Fruit fly (Drosophila melanogaster) whole organism, embryonic: ENCODE results near the gene Rab6.

Experiments
- Abd-B ChIP-seq: fragments of 200-800 bp; sonication (Bioruptor generic); optimal IDR thresholded peaks from 2 replicates; lab custom pipeline; 2018; ENCODE audit warnings: missing biosample characterization, mild to moderate bottlenecking, missing genetic modification characterization, moderate library complexity
- Atf-2 ChIP-seq: fragments of 200-800 bp; sonication (Bioruptor generic); optimal IDR thresholded peaks from 2 replicates; lab custom pipeline; 2016; ENCODE audit warnings: missing biosample characterization, missing genetic modification characterization
- CG10267 ChIP-seq: fragments of 200-800 bp; sonication (Bioruptor generic); optimal IDR thresholded peaks from 2 replicates; lab custom pipeline; 2018; ENCODE audit warnings: missing biosample characterization, mild to moderate bottlenecking, missing genetic modification characterization, moderate library complexity
- CG10274 ChIP-seq: fragments of 200-800 bp; sonication (Bioruptor generic); optimal IDR thresholded peaks from 3 replicates; lab custom pipeline; 2017; ENCODE audit warnings: missing biosample characterization, mild to moderate bottlenecking, missing genetic modification characterization
- CG10979 ChIP-seq: fragments of 200-800 bp; sonication (Bioruptor generic); optimal IDR thresholded peaks from 2 replicates; lab custom pipeline; 2018; ENCODE audit warnings: missing biosample characterization, mild to moderate bottlenecking, missing genetic modification characterization, moderate library complexity
- CG11504 ChIP-seq: fragments of 200-800 bp; sonication (Bioruptor generic); optimal IDR thresholded peaks from 3 replicates; lab custom pipeline; 2019; ENCODE audit warnings: missing biosample characterization, mild to moderate bottlenecking, missing genetic modification characterization, moderate library complexity
- CG12299 ChIP-seq: fragments of 200-800 bp; sonication (Bioruptor generic); optimal IDR thresholded peaks from 2 replicates; lab custom pipeline; 2018; ENCODE audit warnings: missing biosample characterization, mild to moderate bottlenecking, missing genetic modification characterization
- CG14710 ChIP-seq: fragments of 200-800 bp; sonication (Bioruptor generic); optimal IDR thresholded peaks from 3 replicates; lab custom pipeline; 2019; ENCODE audit warnings: missing biosample characterization, mild to moderate bottlenecking, missing genetic modification characterization, moderate library complexity
- CG15514 ChIP-seq: fragments of 200-800 bp; sonication (Bioruptor generic); optimal IDR thresholded peaks from 3 replicates; lab custom pipeline; 2017; ENCODE audit warnings: missing biosample characterization, missing genetic modification characterization, mild to moderate bottlenecking, moderate library complexity, missing genetic modification reagents
- CG15601 ChIP-seq: fragments of 200-800 bp; sonication (Bioruptor generic); optimal IDR thresholded peaks from 3 replicates; lab custom pipeline; 2019; ENCODE audit warnings: missing biosample characterization, mild to moderate bottlenecking, missing genetic modification characterization, moderate library complexity
- CG15696 ChIP-seq: fragments of 200-800 bp; sonication (Bioruptor generic); optimal IDR thresholded peaks from 2 replicates; lab custom pipeline; 2019; ENCODE audit warnings: missing biosample characterization, mild to moderate bottlenecking, missing genetic modification characterization, moderate library complexity
- CG17385 ChIP-seq: fragments of 200-800 bp; sonication (Bioruptor generic); optimal IDR thresholded peaks from 3 replicates; lab custom pipeline; 2018; ENCODE audit warnings: missing biosample characterization, mild to moderate bottlenecking, missing genetic modification characterization
- CG18476 ChIP-seq: fragments of 200-800 bp; sonication (Bioruptor generic); optimal IDR thresholded peaks from 2 replicates; lab custom pipeline; 2016; ENCODE audit warnings: missing biosample characterization, mild to moderate bottlenecking, missing genetic modification characterization
- CG18764 ChIP-seq: fragments of 200-800 bp; sonication (Bioruptor generic); optimal IDR thresholded peaks from 3 replicates; lab custom pipeline; 2016; ENCODE audit warnings: missing biosample characterization, missing genetic modification characterization
- CG30403 ChIP-seq: fragments of 200-800 bp; sonication (Bioruptor generic); optimal IDR thresholded peaks from 3 replicates; lab custom pipeline; 2016; ENCODE audit warnings: missing biosample characterization, missing genetic modification characterization
- CG33557 ChIP-seq: fragments of 200-800 bp; sonication (Bioruptor generic); optimal IDR thresholded peaks from 2 replicates; lab custom pipeline; 2019; ENCODE audit warnings: missing biosample characterization, mild to moderate bottlenecking, missing genetic modification characterization, moderate library complexity
- CG43689 ChIP-seq: fragments of 200-800 bp; sonication (Bioruptor generic); IDR thresholded peaks from 2 replicates; pipeline ENCODE4 v1.3.6; 2022; ENCODE audit warnings: missing biosample characterization, missing genetic modification characterization
- CG4404 ChIP-seq: fragments of 200-800 bp; sonication (Bioruptor generic); IDR thresholded peaks from 2 replicates; pipeline ENCODE4 v1.3.6; 2022; ENCODE audit warnings: missing biosample characterization, missing genetic modification characterization
- CG6791 ChIP-seq: fragments of 200-800 bp; sonication (Bioruptor generic); IDR thresholded peaks from 3 replicates; pipeline ENCODE4 v1.3.6; 2022; ENCODE audit warnings: missing biosample characterization, missing genetic modification characterization; ENCODE audit not compliant: partially characterized antibody
- CG7357 ChIP-seq: fragments of 200-800 bp; sonication (Bioruptor generic); IDR thresholded peaks from 3 replicates; pipeline ENCODE4 v1.3.6; 2022; ENCODE audit warnings: missing biosample characterization, missing genetic modification characterization
- Lim3 ChIP-seq: fragments of 200-800 bp; sonication (Bioruptor generic); IDR thresholded peaks from 2 replicates; pipeline ENCODE4 v1.3.6; 2022; ENCODE audit warnings: missing biosample characterization, missing genetic modification characterization
- Pdp1 ChIP-seq, 2 experiments: fragments of 200-800 bp; sonication (Bioruptor generic); optimal IDR thresholded peaks; 3 replicates each; lab custom pipeline; 2016; ENCODE audit warnings: missing biosample characterization in 2 of 2, missing genetic modification characterization in 2 of 2, mild to moderate bottlenecking in 1 of 2, moderate library complexity in 1 of 2
- Poxn ChIP-seq: fragments of 200-800 bp; sonication (Bioruptor generic); IDR thresholded peaks from 2 replicates; pipeline ENCODE4 v1.3.6; 2022; ENCODE audit warnings: missing biosample characterization, missing genetic modification characterization
- Sox102F ChIP-seq: fragments of 200-800 bp; sonication (Bioruptor generic); optimal IDR thresholded peaks from 2 replicates; lab custom pipeline; 2018; ENCODE audit warnings: missing biosample characterization, mild to moderate bottlenecking, missing genetic modification characterization, moderate library complexity
- Trl ChIP-seq, 3 experiments: fragments of >200 bp in 2 of 3; fragments of 200-800 bp in 1 of 3; sonication (Bioruptor generic) in 1 of 3; optimal IDR thresholded peaks; 2 replicates in 1 of 3; 3 replicates in 2 of 3; lab custom pipeline; 2016 to 2017; ENCODE audit warnings: missing biosample characterization in 1 of 3, missing genetic modification characterization in 1 of 3
- Xrp1 ChIP-seq: fragments of 200-800 bp; sonication (Bioruptor generic); IDR thresholded peaks from 2 replicates; pipeline ENCODE4 v1.3.6; 2022; ENCODE audit warnings: missing biosample characterization, missing genetic modification characterization
- ase ChIP-seq: fragments of 200-800 bp; sonication (Bioruptor generic); IDR thresholded peaks from 3 replicates; pipeline ENCODE4 v1.3.6; 2022; ENCODE audit warnings: missing biosample characterization, missing genetic modification characterization
- chn ChIP-seq: fragments of 200-800 bp; sonication (Bioruptor generic); optimal IDR thresholded peaks from 2 replicates; lab custom pipeline; 2016; ENCODE audit warnings: missing biosample characterization, missing genetic modification characterization
- crol ChIP-seq: fragments of 200-800 bp; sonication (Bioruptor generic); IDR thresholded peaks from 2 replicates; pipeline ENCODE4 v1.3.6; 2022; ENCODE audit warnings: missing biosample characterization, missing genetic modification characterization
- dysf ChIP-seq: fragments of 200-800 bp; sonication (Bioruptor generic); IDR thresholded peaks from 3 replicates; pipeline ENCODE4 v1.3.6; 2022; ENCODE audit warnings: missing biosample characterization, missing genetic modification characterization
- eve ChIP-seq, 2 experiments: fragments of >200 bp; optimal IDR thresholded peaks; 2 replicates each; lab custom pipeline; 2017; ENCODE audit warnings: missing biosample characterization in 2 of 2, missing genetic modification characterization in 2 of 2
- ewg ChIP-seq: fragments of 200-800 bp; sonication (Bioruptor generic); optimal IDR thresholded peaks from 3 replicates; lab custom pipeline; 2017; ENCODE audit warnings: mild to moderate bottlenecking, missing biosample characterization, missing genetic modification reagents, missing genetic modification characterization
- grau ChIP-seq: fragments of 200-800 bp; optimal IDR thresholded peaks from 3 replicates; lab custom pipeline; 2019; ENCODE audit warnings: missing biosample characterization, mild to moderate bottlenecking, missing genetic modification characterization, moderate library complexity
- insv ChIP-seq, 2 experiments: fragments of 200-800 bp; sonication (Bioruptor generic); optimal IDR thresholded peaks; 3 replicates each; lab custom pipeline; 2016 to 2018; ENCODE audit warnings: missing biosample characterization in 2 of 2, missing genetic modification characterization in 2 of 2
- knrl ChIP-seq: fragments of 200-800 bp; sonication (Bioruptor generic); IDR thresholded peaks from 3 replicates; pipeline ENCODE4 v1.3.6; 2022; ENCODE audit warnings: missing biosample characterization, missing genetic modification characterization; ENCODE audit not compliant: partially characterized antibody
- lov ChIP-seq, 2 experiments: fragments of 200-800 bp in 1 of 2; fragments of >200 bp in 1 of 2; sonication (Bioruptor generic) in 1 of 2; IDR thresholded peaks in 1 of 2; optimal IDR thresholded peaks in 1 of 2; 2 replicates in 1 of 2; 3 replicates in 1 of 2; pipeline versions ENCODE4 v1.3.6 to Lab custom; 2017 to 2022; ENCODE audit warnings: missing biosample characterization in 1 of 2, missing genetic modification characterization in 1 of 2
- nmo ChIP-seq: fragments of 200-800 bp; sonication (Bioruptor generic); optimal IDR thresholded peaks from 2 replicates; lab custom pipeline; 2018; ENCODE audit warnings: missing biosample characterization, mild to moderate bottlenecking, missing genetic modification characterization, moderate library complexity
- pfk ChIP-seq: fragments of 200-800 bp; sonication (Bioruptor generic); optimal IDR thresholded peaks from 2 replicates; lab custom pipeline; 2018; ENCODE audit warnings: missing biosample characterization, mild to moderate bottlenecking, missing genetic modification characterization, moderate library complexity
- prd ChIP-seq, 3 experiments: fragments of >200 bp in 2 of 3; fragments of 200-800 bp in 1 of 3; sonication (Bioruptor generic) in 1 of 3; optimal IDR thresholded peaks in 2 of 3; IDR thresholded peaks in 1 of 3; 2 replicates in 2 of 3; 3 replicates in 1 of 3; pipeline versions ENCODE4 v1.3.6 to Lab custom; 2017 to 2022; ENCODE audit warnings: missing biosample characterization in 1 of 3, missing genetic modification characterization in 1 of 3
- psq ChIP-seq: fragments of 200-800 bp; sonication (Bioruptor generic); optimal IDR thresholded peaks from 2 replicates; lab custom pipeline; 2017; ENCODE audit warnings: missing biosample characterization, missing genetic modification characterization
- slbo ChIP-seq: fragments of 200-800 bp; sonication (Bioruptor generic); IDR thresholded peaks from 2 replicates; pipeline ENCODE4 v1.3.6; 2022; ENCODE audit warnings: missing biosample characterization, missing genetic modification characterization
- so ChIP-seq: fragments of 200-800 bp; sonication (Bioruptor generic); IDR thresholded peaks from 3 replicates; pipeline ENCODE4 v1.3.6; 2022; ENCODE audit warnings: missing biosample characterization, missing genetic modification characterization
- tll ChIP-seq, 2 experiments: fragments of 200-800 bp in 1 of 2; fragments of >200 bp in 1 of 2; sonication (Bioruptor generic) in 1 of 2; optimal IDR thresholded peaks; 2 replicates each; lab custom pipeline; 2017 to 2019; ENCODE audit warnings: missing biosample characterization in 2 of 2, missing genetic modification characterization in 2 of 2, mild to moderate bottlenecking in 1 of 2, moderate library complexity in 1 of 2
- tna ChIP-seq: fragments of 200-800 bp; sonication (Bioruptor generic); IDR thresholded peaks from 2 replicates; pipeline ENCODE4 v1.3.6; 2022; ENCODE audit warnings: missing biosample characterization, missing genetic modification characterization; ENCODE audit not compliant: partially characterized antibody
- toy ChIP-seq: fragments of 200-800 bp; sonication (Bioruptor generic); IDR thresholded peaks from 2 replicates; pipeline ENCODE4 v1.3.6; 2022; ENCODE audit warnings: missing biosample characterization, missing genetic modification characterization

The Rab6 gene

DNA sequence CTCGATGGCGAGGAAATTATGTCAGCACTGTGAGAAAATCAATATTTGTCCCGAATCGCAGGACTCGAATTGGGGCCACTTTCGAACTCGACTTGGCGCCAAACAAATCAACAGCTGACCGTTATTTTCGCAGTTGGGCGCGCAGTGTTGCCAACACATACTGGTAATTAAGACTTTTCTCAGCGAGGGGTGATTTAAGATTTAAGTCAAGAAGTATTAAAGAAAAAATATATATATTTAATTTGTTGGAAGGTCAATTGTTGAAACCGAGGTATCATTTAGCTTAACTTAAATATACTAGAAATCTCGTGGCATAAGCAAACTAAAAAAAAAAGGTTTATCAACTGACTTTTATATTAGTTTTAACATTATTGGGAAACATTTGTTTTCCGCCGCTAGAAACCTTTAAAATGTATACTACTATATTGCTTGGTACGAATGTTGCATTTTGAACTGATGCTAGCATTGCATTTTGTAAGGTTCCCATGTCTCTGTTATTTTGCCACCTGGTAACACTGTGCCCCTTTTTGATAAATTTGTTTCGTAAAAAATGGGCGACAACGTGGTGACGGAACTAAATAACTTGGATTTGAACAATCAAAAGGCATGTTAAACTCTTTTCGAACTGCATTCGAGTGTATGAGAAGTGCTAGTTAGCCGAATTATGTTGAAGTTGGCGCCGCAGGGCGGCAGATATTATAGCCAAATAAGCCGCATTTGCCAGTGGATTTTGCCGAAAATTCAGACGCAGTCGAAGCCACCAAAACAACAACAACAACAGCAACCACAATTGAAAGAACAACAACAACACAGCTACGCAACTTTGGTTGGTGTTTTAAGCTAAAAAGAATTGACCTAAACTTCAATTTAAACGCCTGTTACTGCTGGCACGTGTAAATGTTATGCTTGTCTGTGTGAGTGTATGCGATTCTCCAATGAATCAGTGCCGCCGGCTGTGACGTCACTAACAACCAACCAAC is 5.4 kb downstream of the Rab6 start, which contains the start of the genes Patsas and ThrRS (continued):
- TF ChIP-seq CG18476 (peak; percentile 100), Xrp1 (GFP tag; lab: Robert Waterston, UW) (peak; percentile 82), CG30403 (GFP tag; lab: Kevin White, UChicago) (peak; percentile 92), CG7357 (peak; percentile 97), grau (tag; lab: Kevin White, UChicago) (peak; percentile 87), CG15696 (peak; percentile 85), ewg (peak; percentile 73), eve (GFP tag; optimal IDR thresholded peaks at IDR 0.05; lab: Kevin White, UChicago) (no peak), CG10274 (GFP tag; lab: Kevin White, UChicago) (peak; percentile 49), insv (GFP tag; optimal IDR thresholded peaks at IDR 0.05; lab: Kevin White, UChicago) (peak in 1 of 2 experiments; percentile 30), toy (GFP tag; lab: Robert Waterston, UW) (no peak), CG12299 (peak; percentile 79), Sox102F (GFP tag; lab: Kevin White, UChicago) (peak; percentile 87), nmo (GFP tag; lab: Kevin White, UChicago) (peak; percentile 94), Lim3 (peak; percentile 44; the same call in 1 of the 2 replicates), ase (peak; percentile 71; the same call in 2 of the 3 replicates), chn (GFP tag; lab: Kevin White, UChicago) (peak; percentile 72), CG11504 (tag; lab: Kevin White, UChicago) (peak; percentile 89), CG10979 (peak; percentile 80), dysf (GFP tag; lab: Robert Waterston, UW) (peak; percentile 92), lov (optimal IDR thresholded peaks at IDR 0.05; lab: Kevin White, UChicago) (no peak), lov (GFP tag; IDR thresholded peaks at IDR 0.05; lab: Robert Waterston, UW) (0 out of 3 replicates have a peak, but pooled peaks have one; percentile 15), Abd-B (GFP tag; lab: Kevin White, UChicago) (peak; percentile 96), CG6791 (GFP tag; lab: Robert Waterston, UW) (no peak), CG15514 (GFP tag; lab: Kevin White, UChicago) (peak; percentile 78), CG15601 (tag; lab: Kevin White, UChicago) (peak; percentile 83), pfk (GFP tag; lab: Kevin White, UChicago) (no peak), tll (GFP tag; optimal IDR thresholded peaks at IDR 0.05; lab: Kevin White, UChicago) (no peak), psq (GFP tag; lab: Kevin White, UChicago) (peak; percentile 69), CG33557 (GFP tag; lab: Kevin White, UChicago) (peak; percentile 75), CG10267 (tag; lab: Kevin White, UChicago) (peak; percentile 84), CG4404 (GFP tag; lab: Robert Waterston, UW) (peak; percentile 86), CG17385 (peak; percentile 79), CG43689 (peak; percentile 68), slbo (GFP tag; lab: Robert Waterston, UW) (peak; percentile 91), knrl (GFP tag; lab: Robert Waterston, UW) (peak; percentile 40; the same call in 1 of the 3 replicates), tna (no peak), Atf-2 (GFP tag; lab: Kevin White, UChicago) (no peak), crol (GFP tag; lab: Robert Waterston, UW) (no peak), Pdp1 (GFP tag; optimal IDR thresholded peaks at IDR 0.05; lab: Kevin White, UChicago) (peak; percentile 70 to 80), Trl (optimal IDR thresholded peaks at IDR 0.05; lab: Kevin White, UChicago) (no peak), Trl (GFP tag; optimal IDR thresholded peaks at IDR 0.05; lab: Kevin White, UChicago) (peak; percentile 71), CG18764 (GFP tag; lab: Kevin White, UChicago) (peak; percentile 79), prd (optimal IDR thresholded peaks at IDR 0.05; lab: Kevin White, UChicago) (no peak), prd (GFP tag; IDR thresholded peaks at IDR 0.05; lab: Robert Waterston, UW) (peak; percentile 98), CG14710 (tag; lab: Kevin White, UChicago) (peak; percentile 92), so (GFP tag; lab: Robert Waterston, UW) (peak; percentile 82; the same call in 2 of the 3 replicates), Poxn (GFP tag; lab: Robert Waterston, UW) (peak; percentile 65; the same call in 1 of the 2 replicates)
